Fruit fly (Drosophila melanogaster): ENCODE results near the gene Rsph9.

Gene Rsph9

DNA sequence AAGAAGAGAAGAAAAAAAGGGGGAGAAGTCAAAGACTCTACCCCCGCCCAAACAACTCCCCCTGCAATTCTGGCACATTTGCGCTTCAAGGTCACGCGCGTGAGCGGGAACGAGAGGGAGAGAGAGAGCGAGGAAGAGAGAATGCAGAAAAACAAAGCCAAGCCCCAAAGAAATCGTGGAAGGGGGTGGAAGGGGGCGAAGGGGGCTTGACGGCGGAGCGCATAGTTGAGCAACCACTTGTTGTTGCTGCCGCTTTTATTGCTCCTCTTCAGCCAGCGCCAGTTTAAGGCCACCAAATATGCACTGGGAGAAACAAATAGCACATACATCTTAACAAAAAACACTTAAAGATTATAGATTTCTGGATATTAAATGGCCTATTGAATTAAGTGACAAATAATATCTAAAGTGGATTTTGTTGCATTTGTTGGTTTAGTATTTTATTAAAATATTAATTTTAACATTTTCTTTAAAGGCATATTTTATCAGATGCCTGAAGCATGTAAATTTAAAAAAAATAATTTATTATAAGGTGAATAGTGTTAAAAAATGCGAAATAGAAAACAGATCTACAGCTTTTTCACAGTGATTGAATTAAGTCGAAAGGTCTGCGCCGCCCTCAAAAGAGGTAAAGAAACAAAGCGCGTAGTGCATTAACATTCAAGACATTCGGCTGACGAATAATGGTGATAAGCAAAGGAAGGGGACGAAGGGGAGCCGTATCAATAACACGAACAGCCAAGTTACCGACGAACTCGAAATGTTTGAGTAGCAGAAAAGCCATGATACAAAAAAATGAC is 17.6 kb upstream of the Rsph9 start (continued):
- TF ChIP-seq gcm2 (GFP tag; optimal IDR thresholded peaks at IDR 0.05) (no peak), CG1602 (GFP tag; optimal IDR thresholded peaks at IDR 0.05) (peak; percentile 84), Gsc (GFP tag; IDR thresholded peaks at IDR 0.05) (peak; percentile 88), CG1603 (tag; optimal IDR thresholded peaks at IDR 0.05) (peak; percentile 20), sr (GFP tag; IDR thresholded peaks at IDR 0.05) (no peak; the same call in 2 of the 3 replicates), Hmx (GFP tag; optimal IDR thresholded peaks at IDR 0.05) (peak; percentile 48), NfI (GFP tag; optimal IDR thresholded peaks at IDR 0.05) (peak; percentile 94), Fer3 (tag; optimal IDR thresholded peaks at IDR 0.05) (peak; percentile 95), NK7.1 (GFP tag; optimal IDR thresholded peaks at IDR 0.05) (peak; percentile 17), Dad (GFP tag; optimal IDR thresholded peaks at IDR 0.05) (no peak), CG13624 (GFP tag; optimal IDR thresholded peaks at IDR 0.05) (no peak), CG8089 (GFP tag; optimal IDR thresholded peaks at IDR 0.05) (peak; percentile 50), jing (GFP tag; optimal IDR thresholded peaks at IDR 0.05) (peak; percentile 53), CG12155 (GFP tag; optimal IDR thresholded peaks at IDR 0.05) (peak; percentile 87), CG12744 (GFP tag; optimal IDR thresholded peaks at IDR 0.05) (no peak), CG4730 (GFP tag; IDR thresholded peaks at IDR 0.05) (peak; percentile 93), stwl (tag; optimal IDR thresholded peaks at IDR 0.05) (peak; percentile 19), dm (GFP tag; optimal IDR thresholded peaks at IDR 0.05) (no peak), D19A (tag; optimal IDR thresholded peaks at IDR 0.05) (peak; percentile 81), Atf-2 (GFP tag; optimal IDR thresholded peaks at IDR 0.05) (peak; percentile 53), grn (GFP tag; optimal IDR thresholded peaks at IDR 0.05) (no peak), zfh2 (GFP tag; optimal IDR thresholded peaks at IDR 0.05) (peak; percentile 31), MESR4 (GFP tag; optimal IDR thresholded peaks at IDR 0.05) (peak; percentile 8), NC2α (GFP tag; optimal IDR thresholded peaks at IDR 0.05) (no peak), CG4854 (GFP tag; optimal IDR thresholded peaks at IDR 0.05) (no peak), bbx (GFP tag; IDR thresholded peaks at IDR 0.05; ENCODE audit: partially characterized antibody) (no peak), CG3726 (GFP tag; IDR thresholded peaks at IDR 0.05) (peak; percentile 91), Lim3 (GFP tag; IDR thresholded peaks at IDR 0.05) (peak; percentile 83), Ravus (GFP tag; IDR thresholded peaks at IDR 0.05) (peak; percentile 86), CG3407 (GFP tag; optimal IDR thresholded peaks at IDR 0.05) (peak; percentile 92), onecut (GFP tag; IDR thresholded peaks at IDR 0.05) (peak; percentile 63), Sin3A (optimal IDR thresholded peaks at IDR 0.05) (no peak), sens-2 (GFP tag; IDR thresholded peaks at IDR 0.05) (0 out of 2 replicates have a peak, but pooled peaks have one; percentile 12), CG4707 (GFP tag; optimal IDR thresholded peaks at IDR 0.05) (no peak)

DNA sequence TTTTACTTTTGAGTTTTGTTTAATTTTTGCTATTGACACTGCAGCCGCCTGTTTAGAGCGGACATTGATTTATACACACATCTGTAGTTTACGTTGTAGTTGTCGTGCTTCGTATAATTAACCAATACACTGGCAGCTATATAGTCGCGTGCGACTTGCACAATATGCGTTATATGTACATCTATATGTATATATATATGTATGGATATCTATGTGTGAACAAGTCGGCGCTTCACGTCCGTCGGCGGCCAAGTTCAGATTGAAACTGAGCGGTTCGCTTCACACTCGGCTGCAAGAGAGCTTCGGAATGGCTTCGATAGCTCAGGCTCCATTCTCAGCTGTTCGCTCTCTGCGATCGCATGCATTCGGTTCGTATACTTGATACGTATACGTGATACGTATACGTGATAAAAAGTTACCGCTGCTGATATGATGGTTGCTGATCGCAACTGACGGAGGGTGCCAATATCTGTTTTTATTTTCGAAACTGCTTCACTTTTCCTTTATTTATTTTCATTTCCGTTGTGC is 15.6 kb upstream of the Rsph9 start:
- TF ChIP-seq CG14710 (tag; optimal IDR thresholded peaks at IDR 0.05) (no peak), CG10431 (GFP tag; optimal IDR thresholded peaks at IDR 0.05) (no peak), chm (GFP tag; IDR thresholded peaks at IDR 0.05) (no peak; the same call in 1 of the 2 replicates), MBD-R2 (GFP tag; IDR thresholded peaks at IDR 0.05) (no peak; the same call in 1 of the 2 replicates), lab (GFP tag; optimal IDR thresholded peaks at IDR 0.05) (peak; percentile 35), CG13424 (tag; optimal IDR thresholded peaks at IDR 0.05) (peak; percentile 3), Dll (GFP tag; IDR thresholded peaks at IDR 0.05; ENCODE audit: partially characterized antibody) (0 out of 4 replicates have a peak, but pooled peaks have one; percentile 31), CG18619 (GFP tag; optimal IDR thresholded peaks at IDR 0.05) (no peak), toy (GFP tag; IDR thresholded peaks at IDR 0.05) (no peak), Trl (optimal IDR thresholded peaks at IDR 0.05) (peak; percentile 52 to 66), Trl (GFP tag; optimal IDR thresholded peaks at IDR 0.05) (no peak), ro (GFP tag; IDR thresholded peaks at IDR 0.05) (no peak), Dbx (GFP tag; IDR thresholded peaks at IDR 0.05) (0 out of 3 replicates have a peak, but pooled peaks have one; percentile 43), CG6254 (GFP tag; optimal IDR thresholded peaks at IDR 0.05) (no peak), CG34224 (GFP tag; IDR thresholded peaks at IDR 0.05; ENCODE audit: partially characterized antibody) (no peak), scrt (GFP tag; optimal IDR thresholded peaks at IDR 0.05) (no peak), CG32532 (GFP tag; IDR thresholded peaks at IDR 0.05) (peak; percentile 19; the same call in 1 of the 2 replicates), CG17829 (tag; optimal IDR thresholded peaks at IDR 0.05) (no peak)
